Worm (Caenorhabditis elegans) whole organism, L2 larva: ENCODE results near the gene nhr-48.

ENCODE experiments used
- ama-1 ChIP-seq: fragments of 150-350 bp; optimal IDR thresholded peaks from 2 replicates; lab custom pipeline; 2018; ENCODE audit warnings: inconsistent platforms
- ceh-82 ChIP-seq: fragments of 150-350 bp; optimal IDR thresholded peaks from 2 replicates; lab custom pipeline; 2014; ENCODE audit warnings: missing biosample characterization, missing genetic modification characterization
- egl-27 ChIP-seq: sonication (generic microtip); optimal IDR thresholded peaks from 3 replicates; lab custom pipeline; 2017; ENCODE audit warnings: missing biosample characterization, missing genetic modification reagents, missing genetic modification characterization
- elt-1 ChIP-seq: fragments of 150-350 bp; optimal IDR thresholded peaks from 2 replicates; lab custom pipeline; 2014; ENCODE audit warnings: missing biosample characterization, missing genetic modification characterization
- lsy-2 ChIP-seq, 2 experiments: fragments of 150-350 bp in 1 of 2; sonication (generic microtip) in 1 of 2; optimal IDR thresholded peaks; 2 replicates each; lab custom pipeline; 2014 to 2017; ENCODE audit warnings: missing biosample characterization in 2 of 2, missing genetic modification characterization in 2 of 2
- mab-5 ChIP-seq: fragments of 150-350 bp; optimal IDR thresholded peaks from 2 replicates; lab custom pipeline; 2014; ENCODE audit warnings: missing biosample characterization, missing genetic modification characterization
- unc-62 ChIP-seq: fragments of 150-350 bp; optimal IDR thresholded peaks from 2 replicates; lab custom pipeline; 2014; ENCODE audit warnings: missing biosample characterization, missing genetic modification reagents, missing genetic modification characterization
- ztf-11 ChIP-seq: sonication (generic microtip); optimal IDR thresholded peaks from 2 replicates; lab custom pipeline; 2017; ENCODE audit warnings: missing biosample characterization, missing genetic modification characterization

DNA sequence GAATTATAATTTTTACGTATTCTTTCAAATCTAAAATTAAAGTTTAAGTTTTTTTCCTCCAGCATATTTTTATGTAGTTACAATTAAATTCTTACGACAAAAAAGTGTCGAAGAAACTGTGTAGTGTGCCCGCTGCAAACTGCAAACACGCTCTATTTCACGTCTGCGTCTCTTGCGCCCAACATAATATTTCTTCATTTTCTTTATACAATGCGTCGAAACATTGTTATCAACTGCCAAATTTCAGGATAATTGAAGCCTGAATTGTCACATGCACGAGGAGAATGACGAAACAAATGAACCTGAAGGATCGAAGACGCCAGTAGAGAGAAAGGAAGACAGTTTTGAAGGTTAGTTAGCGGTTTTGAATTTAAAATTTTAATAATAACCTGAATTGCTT lies 18.8 kb upstream of the nhr-48 start, which contains the start of gene C03H12.1:
- no peak for TF ChIP-seq unc-62 (GFP tag; lab: Kevin White, UChicago)
- TF ChIP-seq elt-1 = no peak
- TF ChIP-seq ceh-82 (tag; lab: Kevin White, UChicago) = no peak
- no peak for TF ChIP-seq ztf-11
- TF ChIP-seq egl-27 (tag; lab: Kevin White, UChicago) = no peak
- TF ChIP-seq lsy-2 (tag; optimal IDR thresholded peaks at IDR 0.05; lab: Kevin White, UChicago) = no peak
- no peak for TF ChIP-seq ama-1
- TF ChIP-seq mab-5 = no peak
